Worm (Caenorhabditis elegans) whole organism, L2 larva: ENCODE data around the gene maph-9.

Source experiments
- C34F6.9 ChIP-seq: fragments of 150-350 bp; optimal IDR thresholded peaks from 2 replicates; lab custom pipeline; 2014; ENCODE audit warnings: missing biosample characterization, missing genetic modification characterization
- F13H6.1 ChIP-seq: sonication (generic microtip); optimal IDR thresholded peaks from 2 replicates; lab custom pipeline; 2016; ENCODE audit warnings: missing genetic modification characterization, missing compliant biosample characterization
- R02D3.7 ChIP-seq: fragments of 150-350 bp; optimal IDR thresholded peaks from 2 replicates; lab custom pipeline; 2014; ENCODE audit warnings: missing biosample characterization, missing genetic modification characterization
- Y55F3AM.14 ChIP-seq: fragments of 200-800 bp; sonication (Bioruptor generic); optimal IDR thresholded peaks from 2 replicates; lab custom pipeline; 2018; ENCODE audit warnings: mild to moderate bottlenecking, missing genetic modification characterization, missing compliant biosample characterization
- aly-2 ChIP-seq: fragments of 150-350 bp; optimal IDR thresholded peaks from 2 replicates; lab custom pipeline; 2014; ENCODE audit warnings: missing biosample characterization, missing genetic modification characterization
- ama-1 ChIP-seq: fragments of 150-350 bp; optimal IDR thresholded peaks from 2 replicates; lab custom pipeline; 2018; ENCODE audit warnings: inconsistent platforms
- blmp-1 ChIP-seq: sonication (generic microtip); optimal IDR thresholded peaks from 2 replicates; lab custom pipeline; 2017; ENCODE audit warnings: missing genetic modification characterization, mild to moderate bottlenecking, missing compliant biosample characterization, antibody characterized with exemption, moderate library complexity; ENCODE audit not compliant: insufficient read depth
- ceh-16 ChIP-seq: fragments of 150-350 bp; optimal IDR thresholded peaks from 2 replicates; lab custom pipeline; 2014; ENCODE audit warnings: missing biosample characterization, missing genetic modification characterization
- ceh-82 ChIP-seq: fragments of 150-350 bp; optimal IDR thresholded peaks from 2 replicates; lab custom pipeline; 2014; ENCODE audit warnings: missing biosample characterization, missing genetic modification characterization
- crh-2 ChIP-seq: sonication (generic microtip); optimal IDR thresholded peaks from 2 replicates; lab custom pipeline; 2017; ENCODE audit warnings: missing biosample characterization, missing genetic modification characterization
- dmd-4 ChIP-seq: sonication (generic microtip); optimal IDR thresholded peaks from 2 replicates; lab custom pipeline; 2017; ENCODE audit warnings: missing biosample characterization, missing genetic modification characterization
- elt-1 ChIP-seq: fragments of 150-350 bp; optimal IDR thresholded peaks from 2 replicates; lab custom pipeline; 2014; ENCODE audit warnings: missing biosample characterization, missing genetic modification characterization
- elt-3 ChIP-seq: sonication (generic microtip); optimal IDR thresholded peaks from 2 replicates; lab custom pipeline; 2017; ENCODE audit warnings: missing biosample characterization, missing genetic modification characterization
- fos-1 ChIP-seq: fragments of 150-350 bp; optimal IDR thresholded peaks from 2 replicates; lab custom pipeline; 2014; ENCODE audit warnings: missing biosample characterization, missing genetic modification characterization
- gmeb-1 ChIP-seq: fragments of 150-350 bp; optimal IDR thresholded peaks from 2 replicates; lab custom pipeline; 2014; ENCODE audit warnings: missing biosample characterization, missing genetic modification characterization
- lin-11 ChIP-seq: fragments of 150-350 bp; sonication (generic microtip); optimal IDR thresholded peaks from 2 replicates; lab custom pipeline; 2014; ENCODE audit warnings: missing biosample characterization, missing genetic modification characterization, inconsistent platforms, mixed read lengths
- lin-13 ChIP-seq: fragments of 150-350 bp; optimal IDR thresholded peaks from 2 replicates; lab custom pipeline; 2014; ENCODE audit warnings: missing biosample characterization, missing genetic modification reagents, missing genetic modification characterization
- lin-39 ChIP-seq: fragments of 150-350 bp; optimal IDR thresholded peaks from 2 replicates; lab custom pipeline; 2014; ENCODE audit warnings: missing biosample characterization, missing genetic modification reagents, missing genetic modification characterization
- mab-5 ChIP-seq: fragments of 150-350 bp; optimal IDR thresholded peaks from 2 replicates; lab custom pipeline; 2014; ENCODE audit warnings: missing biosample characterization, missing genetic modification characterization
- mbf-1 ChIP-seq: sonication (generic microtip); optimal IDR thresholded peaks from 2 replicates; lab custom pipeline; 2017; ENCODE audit warnings: missing biosample characterization, missing genetic modification characterization
- mdl-1 ChIP-seq, 2 experiments: fragments of 150-350 bp in 1 of 2; sonication (generic microtip) in 1 of 2; optimal IDR thresholded peaks; 2 replicates each; lab custom pipeline; 2017; ENCODE audit warnings: missing biosample characterization in 2 of 2, missing genetic modification characterization in 2 of 2
- nhr-10 ChIP-seq: sonication (generic microtip); optimal IDR thresholded peaks from 2 replicates; lab custom pipeline; 2017; ENCODE audit warnings: missing biosample characterization, missing genetic modification characterization
- nhr-11 ChIP-seq: fragments of 150-350 bp; optimal IDR thresholded peaks from 2 replicates; lab custom pipeline; 2014; ENCODE audit warnings: missing biosample characterization, missing genetic modification characterization
- nhr-12 ChIP-seq: fragments of 150-350 bp; optimal IDR thresholded peaks from 2 replicates; lab custom pipeline; 2014; ENCODE audit warnings: missing biosample characterization, missing genetic modification characterization
- nhr-129 ChIP-seq: fragments of 150-350 bp; optimal IDR thresholded peaks from 2 replicates; lab custom pipeline; 2014; ENCODE audit warnings: missing biosample characterization, missing genetic modification characterization
- nhr-21 ChIP-seq: fragments of 150-350 bp; optimal IDR thresholded peaks from 2 replicates; lab custom pipeline; 2014; ENCODE audit warnings: missing biosample characterization, missing genetic modification characterization
- nhr-23 ChIP-seq: fragments of 150-350 bp; optimal IDR thresholded peaks from 2 replicates; lab custom pipeline; 2014; ENCODE audit warnings: missing biosample characterization, missing genetic modification reagents, missing genetic modification characterization
- nhr-237 ChIP-seq: fragments of 150-350 bp; optimal IDR thresholded peaks from 2 replicates; lab custom pipeline; 2014; ENCODE audit warnings: missing biosample characterization, missing genetic modification characterization
- nhr-25 ChIP-seq: fragments of 150-350 bp; sonication (generic microtip); optimal IDR thresholded peaks from 3 replicates; lab custom pipeline; 2014; ENCODE audit warnings: missing biosample characterization, missing genetic modification characterization
- nhr-6 ChIP-seq: fragments of 150-350 bp; optimal IDR thresholded peaks from 2 replicates; lab custom pipeline; 2014; ENCODE audit warnings: missing biosample characterization, missing genetic modification characterization
- nhr-77 ChIP-seq: fragments of 150-350 bp; optimal IDR thresholded peaks from 2 replicates; lab custom pipeline; 2014; ENCODE audit warnings: missing biosample characterization, missing genetic modification characterization
- skn-1 ChIP-seq: sonication (generic microtip); optimal IDR thresholded peaks from 2 replicates; lab custom pipeline; 2017; ENCODE audit warnings: missing biosample characterization, missing genetic modification characterization
- sma-3 ChIP-seq: sonication (generic microtip); optimal IDR thresholded peaks from 2 replicates; lab custom pipeline; 2016; ENCODE audit warnings: missing genetic modification reagents, missing genetic modification characterization, missing compliant biosample characterization
- sma-9 ChIP-seq, 2 experiments: fragments of 150-350 bp in 1 of 2; sonication (generic microtip) in 1 of 2; optimal IDR thresholded peaks; 2 replicates each; lab custom pipeline; 2014 to 2016; ENCODE audit warnings: missing genetic modification characterization in 2 of 2, mild to moderate bottlenecking in 1 of 2, missing biosample characterization in 1 of 2, missing compliant biosample characterization in 1 of 2, missing genetic modification reagents in 1 of 2, moderate library complexity in 1 of 2
- snpc-4 ChIP-seq: fragments of 150-350 bp; optimal IDR thresholded peaks from 2 replicates; lab custom pipeline; 2014; ENCODE audit warnings: missing biosample characterization, missing genetic modification characterization
- unc-55 ChIP-seq: fragments of 150-350 bp; sonication (generic microtip); optimal IDR thresholded peaks from 3 replicates; lab custom pipeline; 2014; ENCODE audit warnings: missing biosample characterization, missing genetic modification reagents, missing genetic modification characterization
- zag-1 ChIP-seq: fragments of 150-350 bp; optimal IDR thresholded peaks from 2 replicates; lab custom pipeline; 2014; ENCODE audit warnings: missing biosample characterization, missing genetic modification characterization
- ztf-11 ChIP-seq: sonication (generic microtip); optimal IDR thresholded peaks from 2 replicates; lab custom pipeline; 2017; ENCODE audit warnings: missing biosample characterization, missing genetic modification characterization
- ztf-4 ChIP-seq: fragments of 150-350 bp; optimal IDR thresholded peaks from 2 replicates; lab custom pipeline; 2014; ENCODE audit warnings: missing biosample characterization, missing genetic modification characterization

maph-9 gene

DNA sequence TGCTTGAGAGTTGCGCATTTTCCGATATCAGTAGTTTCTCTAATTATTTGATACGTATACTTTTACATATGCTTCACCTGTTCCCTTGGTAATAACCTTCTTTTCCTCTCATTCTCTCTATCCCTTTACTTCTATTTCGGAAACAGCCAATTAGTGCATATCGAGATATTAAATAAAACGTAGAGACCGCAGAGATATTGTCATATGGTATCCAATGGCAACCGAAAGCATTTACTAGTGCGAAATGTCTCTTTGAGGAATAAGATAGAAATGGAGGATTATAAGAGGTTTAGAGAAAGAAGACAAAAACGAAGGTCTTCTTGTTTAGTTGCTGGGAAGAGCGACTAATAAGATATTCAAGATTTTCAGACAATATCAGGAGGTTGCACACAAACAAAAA is at the start of gene maph-9:
TSS of gene maph-9 (plus strand) at position 273 of the 400 bp plus-strand sequence.
- TF ChIP-seq mdl-1 (tag; optimal IDR thresholded peaks at IDR 0.05; lab: Kevin White, UChicago) (no peak), C34F6.9 (peak; percentile 33)
- TF ChIP-seq, all 48 proteins: peak for 1

DNA sequence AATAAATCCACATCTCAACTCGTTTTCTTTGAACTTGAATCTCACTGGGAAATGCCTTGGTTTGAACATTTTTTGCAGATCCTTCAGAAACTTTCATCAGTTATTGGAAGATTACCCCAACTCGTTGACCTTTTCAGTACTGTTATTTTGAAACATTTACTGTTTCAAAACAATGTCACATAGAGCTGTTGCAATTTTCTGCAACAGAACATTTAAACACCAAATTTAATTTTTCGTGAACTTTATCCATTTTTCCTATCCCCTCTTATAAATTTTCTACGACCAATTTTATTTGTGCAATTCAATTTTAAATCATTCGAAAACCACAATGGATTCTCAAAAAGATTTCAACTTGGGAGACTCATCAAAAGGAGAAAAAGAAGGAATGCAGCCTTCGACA is 48.5 kb upstream of the maph-9 start, which contains the start of gene ZC477.2:
TSS of gene ZC477.2 (plus strand) at position 301 of the 400 bp plus-strand sequence.
- TF ChIP-seq Y55F3AM.14 (GFP tag; lab: Kevin White, UChicago) (no peak), elt-3 (no peak), elt-1 (tag; lab: Kevin White, UChicago) (no peak), nhr-25 (tag; lab: Kevin White, UChicago) (no peak), R02D3.7 (tag; lab: Kevin White, UChicago) (no peak), sma-3 (no peak), mab-5 (no peak)
- TF ChIP-seq, all 48 proteins: peak for 0

DNA sequence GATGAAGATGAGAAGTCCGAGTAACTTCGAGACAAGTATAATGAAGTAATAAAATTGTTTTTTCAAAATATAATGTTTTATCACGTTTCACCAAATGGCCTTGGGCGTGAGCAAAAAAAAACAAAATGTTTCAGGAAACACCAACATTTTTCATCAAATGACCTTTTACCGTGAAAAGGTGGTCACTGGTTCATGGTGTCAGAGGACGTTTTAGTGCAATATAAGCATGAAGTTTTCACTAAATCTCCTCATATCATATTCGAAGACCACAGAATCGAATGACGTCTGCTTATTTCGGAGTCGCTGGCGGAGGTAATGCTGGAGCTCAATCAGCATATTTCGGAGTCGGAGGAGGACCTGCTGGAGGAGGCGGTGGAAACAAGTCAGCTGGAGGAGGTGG is 45.1 kb upstream of the maph-9 start, which contains the start of the genes ZC477.7 and ssq-3:
TSS of gene ZC477.7 (minus strand) at position 101 of the 400 bp plus-strand sequence.
TSS of gene ssq-3 (plus strand) at position 251 of the 400 bp plus-strand sequence.
- TF ChIP-seq nhr-237 (tag; lab: Kevin White, UChicago) (no peak), mab-5 (no peak), aly-2 (tag; lab: Kevin White, UChicago) (no peak)

DNA sequence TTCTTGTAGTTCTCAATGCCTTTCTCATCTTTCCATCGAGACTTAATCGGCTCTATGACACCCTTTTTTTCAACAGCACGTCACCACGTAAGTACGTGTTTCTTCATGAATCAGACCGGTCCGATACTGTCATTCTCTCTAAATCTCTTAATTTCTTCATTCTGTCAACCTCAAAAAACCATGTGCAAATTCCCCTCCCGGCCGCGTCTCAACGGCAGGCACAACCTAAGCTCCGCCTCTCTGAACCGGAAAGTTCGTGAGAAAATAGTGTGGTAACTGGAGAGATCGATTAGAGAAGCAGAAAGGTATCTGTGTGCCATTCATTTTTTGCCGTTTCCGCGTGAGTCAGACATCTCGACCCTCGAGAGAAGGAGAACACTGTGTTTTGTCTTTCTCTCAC is 41.8 kb upstream of the maph-9 start, which contains the start of gene nas-8:
TSS of gene nas-8 (plus strand) at position 301 of the 400 bp plus-strand sequence.
- TF ChIP-seq sma-9 (GFP tag; optimal IDR thresholded peaks at IDR 0.05; lab: Kevin White, UChicago): no peak
- no peak for TF ChIP-seq sma-9 (tag; optimal IDR thresholded peaks at IDR 0.05; lab: Kevin White, UChicago)
- TF ChIP-seq nhr-11: no peak
- TF ChIP-seq fos-1 (tag; lab: Kevin White, UChicago): peak; percentile 11

DNA sequence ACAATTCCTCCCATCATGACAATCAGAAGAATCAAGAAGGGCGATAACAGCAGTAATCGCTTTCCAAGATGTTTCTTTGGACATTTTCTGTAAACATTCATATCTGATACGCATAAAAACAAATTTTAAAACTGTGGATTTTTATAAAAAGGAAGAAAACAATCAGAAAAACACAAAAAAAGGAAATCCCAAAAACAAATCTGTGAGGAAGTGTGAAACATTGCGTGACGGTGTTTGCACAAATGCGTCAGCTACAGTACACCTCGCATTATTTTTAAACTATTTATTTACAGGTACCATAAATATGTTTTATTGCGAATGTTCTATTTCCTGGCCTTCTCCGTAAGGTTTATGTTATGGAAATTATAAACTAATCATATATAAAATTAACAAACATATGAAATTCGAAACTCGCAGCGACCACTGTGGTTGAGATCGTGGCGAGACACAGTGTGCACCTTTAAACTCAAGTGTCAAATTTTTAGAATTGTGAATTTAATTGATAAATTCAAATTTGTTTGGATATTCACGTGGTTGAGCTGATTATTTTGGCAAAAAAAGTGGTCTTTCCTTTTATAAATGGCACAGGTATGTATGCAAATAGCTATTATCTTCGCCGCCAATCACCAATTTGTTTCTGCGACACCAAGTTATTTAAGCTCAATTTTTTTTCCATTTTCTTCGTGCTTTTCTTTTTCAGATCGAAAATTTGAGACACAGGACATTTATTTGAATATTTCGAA is 34.9 kb upstream of the maph-9 start, which contains the start of the genes C34D4.10 and str-48:
TSS of gene C34D4.10 (minus strand) at position 101 of the 743 bp plus-strand sequence.
TSS of gene str-48 (plus strand) at position 693 of the 743 bp plus-strand sequence.
- no peak for TF ChIP-seq zag-1 (tag; lab: Kevin White, UChicago)
- TF ChIP-seq nhr-237 (tag; lab: Kevin White, UChicago): no peak
- TF ChIP-seq F13H6.1: no peak
- TF ChIP-seq elt-1 (tag; lab: Kevin White, UChicago): no peak
- TF ChIP-seq nhr-12 (tag; lab: Kevin White, UChicago): no peak
- TF ChIP-seq elt-3: no peak
- TF ChIP-seq mab-5: no peak
- TF ChIP-seq ztf-11 (tag; lab: Kevin White, UChicago): no peak
- no peak for TF ChIP-seq blmp-1
- no peak for TF ChIP-seq ama-1 (lab: Kevin White, UChicago)
- no peak for TF ChIP-seq C34F6.9
- no peak for TF ChIP-seq lin-11
- TF ChIP-seq, all 48 proteins: peak for 0

DNA sequence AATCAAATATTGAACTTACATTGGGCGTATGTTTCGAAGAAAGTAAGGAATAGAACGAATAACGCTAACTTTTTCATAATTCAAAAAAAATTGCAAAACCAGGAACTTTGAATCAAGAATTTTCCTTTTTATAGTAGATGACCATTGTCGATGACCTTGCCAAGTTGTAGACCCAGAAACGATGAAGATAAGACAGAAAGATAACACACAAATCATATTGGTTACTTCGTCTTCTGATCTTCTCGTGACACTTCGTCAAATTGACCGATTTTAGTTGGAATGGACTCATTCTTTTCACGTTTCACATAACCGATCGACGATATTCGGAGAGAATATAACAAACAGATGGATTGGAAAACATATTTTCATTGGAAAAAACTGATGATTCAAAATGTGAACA is 24.6 kb upstream of the maph-9 start, which contains the start of gene grsp-3:
TSS of gene grsp-3 (minus strand) at position 149 of the 400 bp plus-strand sequence.
- TF ChIP-seq lin-13 (GFP tag; lab: Kevin White, UChicago) (no peak), lin-11 (no peak), nhr-10 (no peak), skn-1 (tag; lab: Kevin White, UChicago) (no peak), fos-1 (tag; lab: Kevin White, UChicago) (no peak), nhr-23 (tag; lab: Kevin White, UChicago) (no peak), C34F6.9 (no peak), nhr-129 (peak; percentile 37), aly-2 (tag; lab: Kevin White, UChicago) (no peak), gmeb-1 (tag; lab: Kevin White, UChicago) (no peak), mdl-1 (tag; optimal IDR thresholded peaks at IDR 0.05; lab: Kevin White, UChicago) (no peak), nhr-21 (tag; lab: Kevin White, UChicago) (peak; percentile 53), nhr-12 (tag; lab: Kevin White, UChicago) (no peak), elt-1 (tag; lab: Kevin White, UChicago) (no peak), ceh-82 (tag; lab: Kevin White, UChicago) (no peak), snpc-4 (tag; lab: Kevin White, UChicago) (no peak), unc-55 (GFP tag; lab: Kevin White, UChicago) (no peak), sma-3 (peak; percentile 74), R02D3.7 (tag; lab: Kevin White, UChicago) (no peak), ztf-4 (tag; lab: Kevin White, UChicago) (no peak), lin-39 (no peak), nhr-25 (tag; lab: Kevin White, UChicago) (peak; percentile 72), nhr-77 (tag; lab: Kevin White, UChicago) (no peak), mbf-1 (no peak), sma-9 (GFP tag; optimal IDR thresholded peaks at IDR 0.05; lab: Kevin White, UChicago) (peak; percentile 44), sma-9 (tag; optimal IDR thresholded peaks at IDR 0.05; lab: Kevin White, UChicago) (no peak), ama-1 (lab: Kevin White, UChicago) (no peak), ceh-16 (tag; lab: Kevin White, UChicago) (no peak), ztf-11 (tag; lab: Kevin White, UChicago) (no peak), crh-2 (tag; lab: Kevin White, UChicago) (no peak), F13H6.1 (no peak), nhr-6 (tag; lab: Kevin White, UChicago) (no peak), dmd-4 (tag; lab: Kevin White, UChicago) (no peak)
